Fruit fly (Drosophila melanogaster): ENCODE results near the gene CG8312.

DNA sequence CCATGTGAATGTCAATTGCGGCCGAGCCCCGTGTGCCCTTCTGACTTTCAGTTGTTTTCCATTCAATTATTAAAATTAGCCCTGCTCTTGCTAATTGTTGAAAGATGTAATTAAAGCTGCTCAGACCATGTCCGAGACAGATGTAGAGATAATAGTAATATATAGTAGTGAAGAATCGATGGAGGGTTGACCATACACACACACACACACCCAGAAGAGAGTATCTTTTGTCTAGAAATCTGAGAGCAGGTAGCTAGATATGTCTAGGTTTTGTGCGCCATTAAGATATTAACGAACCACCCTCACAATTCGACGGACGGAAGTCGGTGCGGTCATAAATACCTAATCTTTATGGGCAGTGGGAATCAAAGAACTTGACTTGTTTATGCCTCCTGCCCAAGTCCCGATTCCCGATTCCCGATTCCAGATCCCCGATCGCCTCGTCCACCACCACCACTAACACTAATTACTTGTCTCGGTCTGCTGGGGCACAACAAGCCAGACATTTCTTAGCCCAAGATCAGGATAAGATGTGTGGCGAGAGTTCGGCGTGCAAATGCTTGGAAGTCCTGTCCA lies 13.4 kb downstream of the CG8312 start:
- TF ChIP-seq CTCF (optimal IDR thresholded peaks at IDR 0.05) = no peak
- no peak for TF ChIP-seq CG8478 (optimal IDR thresholded peaks at IDR 0.05)

Measured in S2 (cell line).